Worm (Caenorhabditis elegans) whole organism, L4 larva: ENCODE measurements around the gene T23F6.3.

Experiments used
- D1046.2 ChIP-seq: fragments of 200-800 bp; sonication (Bioruptor generic); IDR thresholded peaks from 2 replicates; pipeline ENCODE4 v1.3.6; 2022; ENCODE audit warnings: missing genetic modification characterization, missing compliant biosample characterization
- F26F4.8 ChIP-seq: fragments of 200-800 bp; sonication (Bioruptor generic); conservative IDR thresholded peaks from 2 replicates; pipeline ENCODE4 v1.3.6; 2022; ENCODE audit warnings: missing genetic modification characterization, missing compliant biosample characterization
- F37D6.2 ChIP-seq: sonication (generic microtip); optimal IDR thresholded peaks from 2 replicates; lab custom pipeline; 2016; ENCODE audit warnings: mild to moderate bottlenecking, missing genetic modification characterization, missing compliant biosample characterization
- F44E2.7 ChIP-seq: fragments of 200-800 bp; sonication (Bioruptor generic); IDR thresholded peaks from 2 replicates; pipeline ENCODE4 v2.1.2; 2022; ENCODE audit warnings: missing genetic modification characterization, missing compliant biosample characterization
- F49E8.2 ChIP-seq: sonication (generic microtip); optimal IDR thresholded peaks from 2 replicates; lab custom pipeline; 2016; ENCODE audit warnings: missing compliant biosample characterization, mild to moderate bottlenecking, missing genetic modification characterization, borderline replicate concordance
- Y48G9A.11 ChIP-seq: fragments of 200-800 bp; sonication (Bioruptor generic); IDR thresholded peaks from 2 replicates; pipeline ENCODE4 v1.3.6; 2022; ENCODE audit warnings: missing genetic modification reagents, missing genetic modification characterization, missing compliant biosample characterization
- Y5F2A.4 ChIP-seq: fragments of 200-800 bp; sonication (Bioruptor generic); optimal IDR thresholded peaks from 2 replicates; lab custom pipeline; 2018; ENCODE audit warnings: mild to moderate bottlenecking, missing genetic modification characterization, missing compliant biosample characterization
- Y75B8A.6 ChIP-seq: fragments of 200-800 bp; sonication (Bioruptor generic); IDR thresholded peaks from 2 replicates; pipeline ENCODE4 v1.3.6; 2022; ENCODE audit warnings: missing genetic modification reagents, missing genetic modification characterization, missing compliant biosample characterization
- ceh-44 ChIP-seq: fragments of 200-800 bp; sonication (Bioruptor generic); IDR thresholded peaks from 2 replicates; pipeline ENCODE4 v1.3.6; 2022; ENCODE audit warnings: missing genetic modification reagents, missing genetic modification characterization, missing compliant biosample characterization
- ctbp-1 ChIP-seq: fragments of 200-800 bp; sonication (Bioruptor generic); IDR thresholded peaks from 2 replicates; pipeline ENCODE4 v1.3.6; 2022; ENCODE audit warnings: missing genetic modification reagents, missing genetic modification characterization, missing compliant biosample characterization
- daf-12 ChIP-seq: fragments of 150-350 bp; optimal IDR thresholded peaks from 2 replicates; lab custom pipeline; 2014; ENCODE audit warnings: missing biosample characterization, missing genetic modification reagents, missing genetic modification characterization
- daf-16 ChIP-seq, 3 experiments: sonication (generic microtip); optimal IDR thresholded peaks; 2 replicates each; lab custom pipeline; 2016 to 2017; ENCODE audit warnings: missing genetic modification characterization in 3 of 3, missing genetic modification reagents in 3 of 3, mild to moderate bottlenecking in 2 of 3, missing compliant biosample characterization in 2 of 3, missing biosample characterization in 1 of 3, moderate library complexity in 1 of 3
- daf-19 ChIP-seq: fragments of 200-800 bp; sonication (Bioruptor generic); conservative IDR thresholded peaks from 2 replicates; pipeline ENCODE4 v1.3.6; 2022; ENCODE audit warnings: missing genetic modification characterization, missing compliant biosample characterization
- dmd-6 ChIP-seq: fragments of 200-800 bp; sonication (Bioruptor generic); IDR thresholded peaks from 2 replicates; pipeline ENCODE4 v1.3.6; 2022; ENCODE audit warnings: missing genetic modification reagents, missing genetic modification characterization, missing compliant biosample characterization
- dmd-8 ChIP-seq: fragments of 200-800 bp; sonication (Bioruptor generic); IDR thresholded peaks from 2 replicates; pipeline ENCODE4 v1.3.6; 2022; ENCODE audit warnings: missing genetic modification characterization, missing compliant biosample characterization
- dve-1 ChIP-seq: sonication (generic microtip); optimal IDR thresholded peaks from 2 replicates; lab custom pipeline; 2017; ENCODE audit warnings: antibody characterized with exemption, mild to moderate bottlenecking, missing genetic modification characterization, missing compliant biosample characterization; ENCODE audit not compliant: insufficient read depth
- gei-8 ChIP-seq: fragments of 200-800 bp; sonication (Bioruptor generic); optimal IDR thresholded peaks from 2 replicates; lab custom pipeline; 2018; ENCODE audit warnings: mild to moderate bottlenecking, missing genetic modification characterization, missing compliant biosample characterization
- hlh-11 ChIP-seq: fragments of 200-800 bp; sonication (Bioruptor generic); optimal IDR thresholded peaks from 2 replicates; lab custom pipeline; 2018; ENCODE audit warnings: mild to moderate bottlenecking, missing genetic modification characterization, missing compliant biosample characterization
- hlh-30 ChIP-seq: sonication (generic microtip); optimal IDR thresholded peaks from 2 replicates; lab custom pipeline; 2017; ENCODE audit warnings: antibody characterized with exemption, mild to moderate bottlenecking, missing genetic modification characterization, missing compliant biosample characterization; ENCODE audit not compliant: insufficient read depth
- lin-1 ChIP-seq: fragments of 200-800 bp; sonication (Bioruptor generic); IDR thresholded peaks from 2 replicates; pipeline ENCODE4 v1.3.6; 2022; ENCODE audit warnings: missing genetic modification reagents, missing genetic modification characterization, missing compliant biosample characterization
- lin-13 ChIP-seq: fragments of 150-350 bp; optimal IDR thresholded peaks from 2 replicates; lab custom pipeline; 2014; ENCODE audit warnings: missing biosample characterization, missing genetic modification reagents, missing genetic modification characterization
- lin-15B ChIP-seq: fragments of 150-350 bp; sonication (generic microtip); optimal IDR thresholded peaks from 3 replicates; lab custom pipeline; 2014; ENCODE audit warnings: missing biosample characterization, missing genetic modification characterization
- lir-3 ChIP-seq: sonication (generic microtip); optimal IDR thresholded peaks from 2 replicates; lab custom pipeline; 2016; ENCODE audit warnings: mild to moderate bottlenecking, missing genetic modification characterization, missing compliant biosample characterization
- lsy-2 ChIP-seq, 2 experiments: fragments of 150-350 bp in 1 of 2; sonication (generic microtip) in 1 of 2; optimal IDR thresholded peaks; 2 replicates each; lab custom pipeline; 2014 to 2017; ENCODE audit warnings: missing biosample characterization in 2 of 2, missing genetic modification characterization in 2 of 2
- mdl-1 ChIP-seq, 2 experiments: fragments of 150-350 bp in 1 of 2; sonication (generic microtip) in 1 of 2; optimal IDR thresholded peaks; 2 replicates each; lab custom pipeline; 2014 to 2017; ENCODE audit warnings: missing biosample characterization in 2 of 2, missing genetic modification characterization in 2 of 2
- mep-1 ChIP-seq: fragments of 150-350 bp; sonication (generic microtip); optimal IDR thresholded peaks from 3 replicates; lab custom pipeline; 2014; ENCODE audit warnings: missing biosample characterization, missing genetic modification characterization
- mes-2 ChIP-seq: sonication (generic microtip); optimal IDR thresholded peaks from 2 replicates; lab custom pipeline; 2016; ENCODE audit warnings: missing genotype, mild to moderate bottlenecking, missing genetic modification characterization, missing compliant biosample characterization; ENCODE audit not compliant: poor library complexity, severe bottlenecking
- mxl-2 ChIP-seq: fragments of 200-800 bp; sonication (Bioruptor generic); conservative IDR thresholded peaks from 2 replicates; pipeline ENCODE4 v1.3.6; 2022; ENCODE audit warnings: missing genetic modification reagents, missing genetic modification characterization, missing compliant biosample characterization
- nhr-102 ChIP-seq: sonication (generic microtip); optimal IDR thresholded peaks from 2 replicates; lab custom pipeline; 2016; ENCODE audit warnings: mild to moderate bottlenecking, missing genetic modification characterization, moderate library complexity, missing compliant biosample characterization
- nhr-11 ChIP-seq: fragments of 150-350 bp; optimal IDR thresholded peaks from 2 replicates; lab custom pipeline; 2014; ENCODE audit warnings: missing biosample characterization, missing genetic modification characterization
- nhr-28 ChIP-seq: fragments of 150-350 bp; optimal IDR thresholded peaks from 2 replicates; lab custom pipeline; 2014; ENCODE audit warnings: missing biosample characterization, missing genetic modification characterization
- nhr-76 ChIP-seq: fragments of 150-350 bp; optimal IDR thresholded peaks from 2 replicates; lab custom pipeline; 2014; ENCODE audit warnings: missing biosample characterization, missing genetic modification characterization
- nhr-77 ChIP-seq: fragments of 150-350 bp; optimal IDR thresholded peaks from 2 replicates; lab custom pipeline; 2014; ENCODE audit warnings: missing biosample characterization, missing genetic modification characterization
- pha-4 ChIP-seq, 2 experiments: fragments of 150-350 bp in 1 of 2; fragments of 200-800 bp in 1 of 2; sonication (Bioruptor generic) in 1 of 2; IDR thresholded peaks in 1 of 2; optimal IDR thresholded peaks in 1 of 2; 2 replicates each; pipeline versions ENCODE4 v1.3.6 to Lab custom; 2014 to 2022; ENCODE audit warnings: missing genetic modification characterization in 2 of 2, missing genetic modification reagents in 2 of 2, missing biosample characterization in 1 of 2, missing compliant biosample characterization in 1 of 2
- php-3 ChIP-seq: fragments of 200-800 bp; sonication (Bioruptor generic); IDR thresholded peaks from 2 replicates; pipeline ENCODE4 v1.3.6; 2022; ENCODE audit warnings: missing genetic modification reagents, missing genetic modification characterization, missing compliant biosample characterization
- pqm-1 ChIP-seq: sonication (generic microtip); optimal IDR thresholded peaks from 2 replicates; lab custom pipeline; 2017; ENCODE audit warnings: missing biosample characterization, missing genetic modification characterization
- set-16 ChIP-seq: fragments of 200-800 bp; sonication (Bioruptor generic); IDR thresholded peaks from 2 replicates; pipeline ENCODE4 v1.3.6; 2022; ENCODE audit warnings: missing genetic modification reagents, missing genetic modification characterization, missing compliant biosample characterization
- snpc-1.2 ChIP-seq: fragments of 200-800 bp; sonication (Bioruptor generic); IDR thresholded peaks from 2 replicates; pipeline ENCODE4 v1.3.6; 2022; ENCODE audit warnings: missing genetic modification reagents, missing genetic modification characterization, missing compliant biosample characterization
- tag-97 ChIP-seq: fragments of 200-800 bp; sonication (Bioruptor generic); IDR thresholded peaks from 2 replicates; pipeline ENCODE4 v1.3.6; 2022; ENCODE audit warnings: missing genetic modification characterization, missing compliant biosample characterization
- tra-1 ChIP-seq: fragments of 200-800 bp; sonication (Bioruptor generic); IDR thresholded peaks from 2 replicates; pipeline ENCODE4 v1.3.6; 2022; ENCODE audit warnings: missing genetic modification reagents, missing genetic modification characterization, missing compliant biosample characterization
- unc-62 ChIP-seq, 3 experiments: fragments of 150-350 bp in 1 of 3; sonication (generic microtip); optimal IDR thresholded peaks in 2 of 3; peaks in 1 of 3; 1 replicate in 1 of 3; 2 replicates in 2 of 3; lab custom pipeline; 2014 to 2017; ENCODE audit warnings: missing biosample characterization in 3 of 3, missing genetic modification characterization in 3 of 3, missing genetic modification reagents in 3 of 3, missing genotype in 1 of 3
- vab-7 ChIP-seq: fragments of 200-800 bp; sonication (Bioruptor generic); IDR thresholded peaks from 2 replicates; pipeline ENCODE4 v1.3.6; 2022; ENCODE audit warnings: missing genetic modification reagents, missing genetic modification characterization, missing compliant biosample characterization
- zip-2 ChIP-seq: fragments of 150-350 bp; optimal IDR thresholded peaks from 2 replicates; lab custom pipeline; 2014; ENCODE audit warnings: missing biosample characterization, missing genetic modification characterization

Gene T23F6.3

DNA sequence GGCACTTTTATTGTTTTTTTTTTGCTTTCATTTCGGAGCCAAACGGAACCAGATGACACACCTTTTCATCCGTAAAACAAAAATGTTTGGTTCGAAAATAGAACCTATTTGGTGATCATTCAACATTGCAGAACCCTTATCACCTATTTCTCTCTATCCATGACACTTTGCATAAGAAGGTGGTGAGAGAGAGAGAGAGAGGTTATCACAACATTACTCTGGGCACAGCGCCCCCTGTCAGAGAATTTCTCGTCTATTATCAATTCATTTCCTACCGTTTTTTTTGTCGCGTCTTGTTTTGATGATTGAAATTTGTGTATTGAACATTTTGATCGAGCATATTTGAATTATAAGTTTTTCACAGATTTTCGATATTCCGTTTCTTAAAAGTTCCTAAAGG lies 24.4 kb downstream of the T23F6.3 start (continued):
- TF ChIP-seq vab-7 (GFP tag; lab: Robert Waterston, UW) (no peak), zip-2 (tag; lab: Kevin White, UChicago) (no peak), dmd-8 (no peak), snpc-1.2 (GFP tag; lab: Robert Waterston, UW) (no peak), nhr-11 (no peak), daf-12 (tag; lab: Kevin White, UChicago) (no peak), F44E2.7 (GFP tag; lab: Robert Waterston, UW) (no peak), daf-16 (GFP tag; optimal IDR thresholded peaks at IDR 0.05; lab: Kevin White, UChicago) (no peak), daf-16 (tag; optimal IDR thresholded peaks at IDR 0.05; lab: Kevin White, UChicago) (peak; percentile 73), daf-19 (GFP tag; lab: Robert Waterston, UW) (no peak), Y75B8A.6 (no peak)
- TF ChIP-seq, all 104 proteins: peak for 7

DNA sequence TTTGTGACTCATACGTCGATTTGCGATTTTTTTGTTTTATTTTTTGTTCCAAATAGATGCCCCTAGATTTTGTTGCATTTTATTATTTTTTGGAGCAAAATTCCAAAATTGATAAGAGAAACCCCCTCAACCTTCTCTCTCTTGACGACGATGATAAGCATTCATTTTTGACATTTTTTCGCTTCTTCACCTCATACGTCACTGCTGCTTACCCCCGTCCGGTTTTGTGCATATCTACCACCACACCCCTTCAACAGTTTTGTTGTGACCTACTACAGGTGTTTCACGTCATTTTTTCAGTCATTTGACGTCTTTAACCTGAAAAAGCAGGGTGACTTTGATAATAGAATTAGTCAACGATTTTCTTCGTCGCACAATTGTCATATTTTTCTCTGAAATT lies 25.7 kb downstream of the T23F6.3 start:
- TF ChIP-seq nhr-76 (tag; lab: Kevin White, UChicago), result no peak
- TF ChIP-seq tag-97 (GFP tag; lab: Robert Waterston, UW), result no peak
- TF ChIP-seq nhr-102 (tag; lab: Kevin White, UChicago), result peak; percentile 11
- 0 out of 2 replicates have a peak, but pooled peaks have one; percentile 39 for TF ChIP-seq php-3 (GFP tag; lab: Robert Waterston, UW)
- TF ChIP-seq F49E8.2, result no peak
- TF ChIP-seq Y48G9A.11, result no peak
- TF ChIP-seq hlh-30 (tag; lab: Kevin White, UChicago), result peak; percentile 24
- TF ChIP-seq mep-1 (tag; lab: Kevin White, UChicago), result no peak
- peak; percentile 55 for TF ChIP-seq nhr-77
- peak; percentile 6 for TF ChIP-seq dve-1
- TF ChIP-seq Y5F2A.4 (GFP tag; lab: Kevin White, UChicago), result no peak
- peak; percentile 62 for TF ChIP-seq hlh-11
- TF ChIP-seq ctbp-1 (GFP tag; lab: Robert Waterston, UW), result no peak
- no peak for TF ChIP-seq ceh-44 (GFP tag; lab: Robert Waterston, UW)
- no peak for TF ChIP-seq zip-2 (tag; lab: Kevin White, UChicago)
- TF ChIP-seq lin-15B (tag; lab: Kevin White, UChicago), result no peak
- TF ChIP-seq pha-4 (GFP tag; IDR thresholded peaks at IDR 0.05; lab: Robert Waterston, UW), result 0 out of 2 replicates have a peak, but pooled peaks have one; percentile 12
- no peak for TF ChIP-seq pha-4 (tag; optimal IDR thresholded peaks at IDR 0.05; lab: Kevin White, UChicago)
- no peak for TF ChIP-seq gei-8 (GFP tag; lab: Kevin White, UChicago)
- peak; percentile 38 for TF ChIP-seq nhr-28 (tag; lab: Kevin White, UChicago)
- no peak for TF ChIP-seq lir-3 (tag; lab: Kevin White, UChicago)
- TF ChIP-seq set-16 (GFP tag; lab: Robert Waterston, UW), result no peak
- TF ChIP-seq unc-62 (GFP tag; optimal IDR thresholded peaks at IDR 0.05 in 1 of 2; lab: Kevin White, UChicago), result peak in 1 of 2 experiments; percentile 82
- TF ChIP-seq unc-62 (tag; optimal IDR thresholded peaks at IDR 0.05; lab: Kevin White, UChicago), result no peak
- TF ChIP-seq lin-1 (GFP tag; lab: Robert Waterston, UW), result peak; percentile 60; the same call in 1 of the 2 replicates
- peak; percentile 78 for TF ChIP-seq dmd-6 (GFP tag; lab: Robert Waterston, UW)
- TF ChIP-seq tra-1 (GFP tag; lab: Robert Waterston, UW), result 0 out of 2 replicates have a peak, but pooled peaks have one; percentile 24
- TF ChIP-seq mxl-2 (GFP tag; lab: Robert Waterston, UW), result no peak
- TF ChIP-seq D1046.2, result no peak
- TF ChIP-seq F37D6.2 (tag; lab: Kevin White, UChicago), result no peak
- TF ChIP-seq lsy-2 (tag; optimal IDR thresholded peaks at IDR 0.05; lab: Kevin White, UChicago), result no peak
- no peak for TF ChIP-seq mes-2
- TF ChIP-seq pqm-1 (tag; lab: Kevin White, UChicago), result peak; percentile 73
- peak in 1 of 2 experiments; percentile 17 for TF ChIP-seq mdl-1 (tag; optimal IDR thresholded peaks at IDR 0.05; lab: Kevin White, UChicago)
- no peak for TF ChIP-seq lin-13
- TF ChIP-seq F44E2.7 (GFP tag; lab: Robert Waterston, UW), result no peak
- no peak for TF ChIP-seq F26F4.8 (GFP tag; lab: Robert Waterston, UW)
- no peak for TF ChIP-seq daf-16 (GFP tag; optimal IDR thresholded peaks at IDR 0.05; lab: Kevin White, UChicago)
- TF ChIP-seq daf-16 (tag; optimal IDR thresholded peaks at IDR 0.05; lab: Kevin White, UChicago), result peak; percentile 50
- TF ChIP-seq, all 104 proteins: peak for 15
